Worm (Caenorhabditis elegans): ENCODE measurements around the gene F52E10.2.

The F52E10.2 gene

ce11 chrX:16261993-16262392 lies 21.0 kb downstream of the F52E10.2 start, which contains the start of gene sgk-1:
TSS of gene sgk-1 (minus strand) at chrX:16262122.
- TF ChIP-seq Y105C5A.15 (GFP tag; IDR thresholded peaks at IDR 0.05), result no peak
- TF ChIP-seq pqm-1 (tag; optimal IDR thresholded peaks at IDR 0.05), result peak; percentile 57
- peak in 1 of 2 experiments; percentile 6 for TF ChIP-seq unc-62 (GFP tag; optimal IDR thresholded peaks at IDR 0.05 in 1 of 2)
- TF ChIP-seq unc-62 (tag; optimal IDR thresholded peaks at IDR 0.05), result no peak
- no peak for TF ChIP-seq fkh-10 (GFP tag; optimal IDR thresholded peaks at IDR 0.05)
- peak; percentile 40 for TF ChIP-seq dve-1 (tag; optimal IDR thresholded peaks at IDR 0.05; ENCODE audit: insufficient read depth)
- TF ChIP-seq hlh-11 (tag; optimal IDR thresholded peaks at IDR 0.05), result peak; percentile 44
- TF ChIP-seq dmd-6 (GFP tag; IDR thresholded peaks at IDR 0.05), result 0 out of 2 replicates have a peak, but pooled peaks have one; percentile 31
- TF ChIP-seq hlh-30 (tag; optimal IDR thresholded peaks at IDR 0.05; ENCODE audit: insufficient read depth), result peak; percentile 27
- no peak for TF ChIP-seq lim-7 (GFP tag; IDR thresholded peaks at IDR 0.05)
- TF ChIP-seq lin-13 (GFP tag; optimal IDR thresholded peaks at IDR 0.05), result no peak

- TF ChIP-seq lin-29 (GFP tag; IDR thresholded peaks at IDR 0.05), result no peak
- no peak for TF ChIP-seq dmd-9 (GFP tag; IDR thresholded peaks at IDR 0.05)
- peak; percentile 30 for TF ChIP-seq aha-1 (tag)
- TF ChIP-seq mdl-1 (tag; optimal IDR thresholded peaks at IDR 0.05), result no peak
- TF ChIP-seq daf-16 (GFP tag; optimal IDR thresholded peaks at IDR 0.05), result no peak
- peak; percentile 53 for TF ChIP-seq daf-16 (tag; optimal IDR thresholded peaks at IDR 0.05)
- TF ChIP-seq ZK337.2 (GFP tag; IDR thresholded peaks at IDR 0.05), result no peak
- TF ChIP-seq lin-39 (tag; optimal IDR thresholded peaks at IDR 0.05), result no peak
- TF ChIP-seq dmd-6 (GFP tag; IDR thresholded peaks at IDR 0.05), result peak; percentile 58; the same call in 1 of the 2 replicates
- peak; percentile 6 for TF ChIP-seq hlh-30 (tag; optimal IDR thresholded peaks at IDR 0.05; ENCODE audit: insufficient read depth)
- TF ChIP-seq lin-1 (GFP tag; IDR thresholded peaks at IDR 0.05), result 0 out of 2 replicates have a peak, but pooled peaks have one; percentile 62
- no peak for TF ChIP-seq attf-4 (tag; optimal IDR thresholded peaks at IDR 0.05)
- TF ChIP-seq nhr-77 (tag; optimal IDR thresholded peaks at IDR 0.05), result no peak
- TF ChIP-seq F26F4.8 (GFP tag; conservative IDR thresholded peaks at IDR 0.05), result no peak
- no peak for TF ChIP-seq nhr-11 (tag; optimal IDR thresholded peaks at IDR 0.05)
- TF ChIP-seq unc-62 (GFP tag; optimal IDR thresholded peaks at IDR 0.05 in 1 of 2), result no peak
- no peak for TF ChIP-seq unc-62 (tag; optimal IDR thresholded peaks at IDR 0.05)
- peak; percentile 85 for TF ChIP-seq pqm-1 (tag; optimal IDR thresholded peaks at IDR 0.05)
- no peak for TF ChIP-seq spr-3 (GFP tag; optimal IDR thresholded peaks at IDR 0.05)
- TF ChIP-seq nhr-28 (tag; optimal IDR thresholded peaks at IDR 0.05), result peak; percentile 64
- TF ChIP-seq dpl-1 (GFP tag; optimal IDR thresholded peaks at IDR 0.05), result no peak
- no peak for TF ChIP-seq saeg-2 (GFP tag; IDR thresholded peaks at IDR 0.05)
- TF ChIP-seq set-16 (GFP tag; IDR thresholded peaks at IDR 0.05), result no peak
- no peak for TF ChIP-seq madf-5 (GFP tag; IDR thresholded peaks at IDR 0.05)
- TF ChIP-seq T26A8.4 (GFP tag; IDR thresholded peaks at IDR 0.05), result no peak
- peak; percentile 22 for TF ChIP-seq hlh-11 (tag; optimal IDR thresholded peaks at IDR 0.05)
- no peak for TF ChIP-seq lim-7 (GFP tag; IDR thresholded peaks at IDR 0.05)
- TF ChIP-seq arid-1 (GFP tag; conservative IDR thresholded peaks at IDR 0.05), result no peak
- no peak for TF ChIP-seq mep-1 (tag; optimal IDR thresholded peaks at IDR 0.05)
- no peak for TF ChIP-seq F44E2.7 (GFP tag; IDR thresholded peaks at IDR 0.05)
- no peak for TF ChIP-seq T20F7.1 (GFP tag; optimal IDR thresholded peaks at IDR 0.05)
- peak; percentile 43 for TF ChIP-seq dve-1 (tag; optimal IDR thresholded peaks at IDR 0.05; ENCODE audit: insufficient read depth)
- no peak for TF ChIP-seq lin-38 (GFP tag; IDR thresholded peaks at IDR 0.05)
- no peak for TF ChIP-seq fos-1 (tag; optimal IDR thresholded peaks at IDR 0.05)
- no peak for TF ChIP-seq egl-27 (tag; optimal IDR thresholded peaks at IDR 0.05)
- no peak for TF ChIP-seq unc-39 (tag; optimal IDR thresholded peaks at IDR 0.05)
- TF ChIP-seq F49E8.2 (tag; optimal IDR thresholded peaks at IDR 0.05; ENCODE audit: borderline replicate concordance), result no peak
- TF ChIP-seq tag-97 (GFP tag; IDR thresholded peaks at IDR 0.05), result no peak
Measured at ce11 chrX:16260077-16260476, 22.9 kb downstream of the F52E10.2 start.

Measured in whole organism, L4 larva.